Worm (Caenorhabditis elegans) whole organism, L2 larva: ENCODE results near the gene osm-7.

Source experiments
- F13H6.1 ChIP-seq: sonication (generic microtip); optimal IDR thresholded peaks from 2 replicates; lab custom pipeline; 2016; ENCODE audit warnings: missing genetic modification characterization, missing compliant biosample characterization
- aly-2 ChIP-seq: fragments of 150-350 bp; optimal IDR thresholded peaks from 2 replicates; lab custom pipeline; 2014; ENCODE audit warnings: missing biosample characterization, missing genetic modification characterization
- ama-1 ChIP-seq: fragments of 150-350 bp; optimal IDR thresholded peaks from 2 replicates; lab custom pipeline; 2018; ENCODE audit warnings: inconsistent platforms
- egl-27 ChIP-seq: sonication (generic microtip); optimal IDR thresholded peaks from 3 replicates; lab custom pipeline; 2017; ENCODE audit warnings: missing biosample characterization, missing genetic modification reagents, missing genetic modification characterization
- lin-39 ChIP-seq: fragments of 150-350 bp; optimal IDR thresholded peaks from 2 replicates; lab custom pipeline; 2014; ENCODE audit warnings: missing biosample characterization, missing genetic modification reagents, missing genetic modification characterization
- lsy-2 ChIP-seq, 2 experiments: fragments of 150-350 bp in 1 of 2; sonication (generic microtip) in 1 of 2; optimal IDR thresholded peaks; 2 replicates each; lab custom pipeline; 2014 to 2017; ENCODE audit warnings: missing biosample characterization in 2 of 2, missing genetic modification characterization in 2 of 2
- nhr-237 ChIP-seq: fragments of 150-350 bp; optimal IDR thresholded peaks from 2 replicates; lab custom pipeline; 2014; ENCODE audit warnings: missing biosample characterization, missing genetic modification characterization
- snpc-4 ChIP-seq: fragments of 150-350 bp; optimal IDR thresholded peaks from 2 replicates; lab custom pipeline; 2014; ENCODE audit warnings: missing biosample characterization, missing genetic modification characterization
- unc-62 ChIP-seq: fragments of 150-350 bp; optimal IDR thresholded peaks from 2 replicates; lab custom pipeline; 2014; ENCODE audit warnings: missing biosample characterization, missing genetic modification reagents, missing genetic modification characterization
- zag-1 ChIP-seq: fragments of 150-350 bp; optimal IDR thresholded peaks from 2 replicates; lab custom pipeline; 2014; ENCODE audit warnings: missing biosample characterization, missing genetic modification characterization
- ztf-4 ChIP-seq: fragments of 150-350 bp; optimal IDR thresholded peaks from 2 replicates; lab custom pipeline; 2014; ENCODE audit warnings: missing biosample characterization, missing genetic modification characterization

DNA sequence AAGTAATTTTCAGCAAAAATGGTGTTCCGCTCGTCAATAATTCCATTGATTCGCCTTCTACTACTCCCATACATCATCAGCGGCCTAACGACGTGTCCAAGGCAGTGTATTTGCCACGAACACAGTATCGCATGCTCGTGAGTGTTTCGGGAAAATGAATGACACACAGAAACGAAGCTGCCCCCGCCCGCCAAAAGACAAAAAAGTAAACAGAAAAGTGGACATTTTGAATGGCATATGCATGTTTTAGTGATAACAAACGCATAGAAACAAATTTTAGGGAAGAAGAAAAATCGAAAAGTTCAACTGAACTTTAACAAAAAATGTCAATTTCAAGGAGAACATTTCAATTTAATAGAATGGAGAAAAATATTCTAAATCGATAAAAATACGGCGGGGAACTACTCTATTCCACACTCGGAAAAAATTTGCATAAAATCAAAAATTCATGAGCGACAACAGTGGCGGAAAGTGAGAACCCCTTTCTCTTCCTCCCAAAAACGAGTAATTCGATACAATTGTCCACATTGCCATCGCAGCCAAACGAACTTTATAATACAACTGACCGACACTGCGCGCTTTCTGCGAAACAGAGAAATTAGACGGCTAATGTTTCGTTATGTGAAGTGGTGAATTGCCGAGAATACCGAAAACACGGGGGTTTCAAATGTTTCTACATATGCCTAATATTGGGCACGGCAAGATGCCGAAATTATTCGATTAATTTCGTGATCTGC, 47.3 kb upstream of the osm-7 start:
- TF ChIP-seq aly-2 (tag; lab: Kevin White, UChicago), result no peak
- TF ChIP-seq zag-1, result no peak
- TF ChIP-seq ama-1, result no peak
- no peak for TF ChIP-seq unc-62
- no peak for TF ChIP-seq lin-39
- no peak for TF ChIP-seq egl-27
- no peak for TF ChIP-seq nhr-237 (tag; lab: Kevin White, UChicago)
- no peak for TF ChIP-seq snpc-4
- no peak for TF ChIP-seq ztf-4
- TF ChIP-seq lsy-2 (tag; optimal IDR thresholded peaks at IDR 0.05; lab: Kevin White, UChicago), result no peak
- TF ChIP-seq F13H6.1 (tag; lab: Kevin White, UChicago), result no peak
